Worm (Caenorhabditis elegans) whole organism, L3 larva: ENCODE data around the gene R10E8.3.
A peak's percentile ranks its signal among the peaks of the same experiment; 100 is the strongest.

Source experiments
- R02D3.7 ChIP-seq: fragments of 150-350 bp; optimal IDR thresholded peaks from 2 replicates; lab custom pipeline; 2014; ENCODE audit warnings: missing biosample characterization, missing genetic modification characterization
- ZK546.5 ChIP-seq: sonication (generic microtip); optimal IDR thresholded peaks from 2 replicates; lab custom pipeline; 2017; ENCODE audit warnings: missing biosample characterization, missing genetic modification characterization
- ceh-16 ChIP-seq: sonication (generic microtip); optimal IDR thresholded peaks from 2 replicates; lab custom pipeline; 2017; ENCODE audit warnings: missing biosample characterization, missing genetic modification characterization
- ceh-28 ChIP-seq: fragments of 150-350 bp; optimal IDR thresholded peaks from 2 replicates; lab custom pipeline; 2014; ENCODE audit warnings: missing biosample characterization, missing genetic modification reagents, missing genetic modification characterization
- egl-27 ChIP-seq: sonication (generic microtip); optimal IDR thresholded peaks from 4 replicates; lab custom pipeline; 2017; ENCODE audit warnings: missing biosample characterization, missing genetic modification reagents, missing genetic modification characterization
- egl-5 ChIP-seq: fragments of 150-350 bp; optimal IDR thresholded peaks from 2 replicates; lab custom pipeline; 2017; ENCODE audit warnings: missing biosample characterization, missing genetic modification reagents, missing genetic modification characterization, inconsistent platforms
- elt-1 ChIP-seq: fragments of 150-350 bp; optimal IDR thresholded peaks from 2 replicates; lab custom pipeline; 2014; ENCODE audit warnings: missing biosample characterization, missing genetic modification characterization
- elt-2 ChIP-seq: sonication (generic microtip); optimal IDR thresholded peaks from 2 replicates; lab custom pipeline; 2016; ENCODE audit warnings: missing genetic modification reagents, mild to moderate bottlenecking, missing genetic modification characterization, missing compliant biosample characterization
- elt-3 ChIP-seq, 3 experiments: fragments of 150-350 bp in 1 of 3; sonication (generic microtip) in 2 of 3; optimal IDR thresholded peaks; 2 replicates in 2 of 3; 4 replicates in 1 of 3; lab custom pipeline; 2014 to 2017; ENCODE audit warnings: missing biosample characterization in 3 of 3, missing genetic modification characterization in 3 of 3
- fkh-2 ChIP-seq: fragments of 150-350 bp; optimal IDR thresholded peaks from 2 replicates; lab custom pipeline; 2014; ENCODE audit warnings: missing biosample characterization, missing genetic modification reagents, missing genetic modification characterization
- fos-1 ChIP-seq: fragments of 150-350 bp; optimal IDR thresholded peaks from 2 replicates; lab custom pipeline; 2014; ENCODE audit warnings: missing biosample characterization, missing genetic modification characterization
- hmg-11 ChIP-seq: sonication (generic microtip); optimal IDR thresholded peaks from 2 replicates; lab custom pipeline; 2016; ENCODE audit warnings: missing genetic modification characterization, missing compliant biosample characterization
- jun-1 ChIP-seq: fragments of 150-350 bp; optimal IDR thresholded peaks from 2 replicates; lab custom pipeline; 2014; ENCODE audit warnings: missing biosample characterization, missing genetic modification reagents, missing genetic modification characterization
- lin-39 ChIP-seq: fragments of 150-350 bp; optimal IDR thresholded peaks from 2 replicates; lab custom pipeline; 2018; ENCODE audit warnings: missing biosample characterization, missing genetic modification reagents, missing genetic modification characterization
- lsy-12 ChIP-seq: sonication (generic microtip); optimal IDR thresholded peaks from 2 replicates; lab custom pipeline; 2016; ENCODE audit warnings: mild to moderate bottlenecking, missing genetic modification characterization, missing compliant biosample characterization
- mdl-1 ChIP-seq: fragments of 150-350 bp; optimal IDR thresholded peaks from 2 replicates; lab custom pipeline; 2014; ENCODE audit warnings: missing biosample characterization, missing genetic modification characterization
- nfya-1 ChIP-seq: sonication (generic microtip); optimal IDR thresholded peaks from 2 replicates; lab custom pipeline; 2017; ENCODE audit warnings: missing genetic modification characterization, mild to moderate bottlenecking, missing compliant biosample characterization, antibody characterized with exemption, moderate library complexity; ENCODE audit not compliant: insufficient read depth
- nhr-23 ChIP-seq: fragments of 150-350 bp; optimal IDR thresholded peaks from 2 replicates; lab custom pipeline; 2014; ENCODE audit warnings: missing biosample characterization, missing genetic modification reagents, missing genetic modification characterization
- nhr-28 ChIP-seq: fragments of 150-350 bp; optimal IDR thresholded peaks from 2 replicates; lab custom pipeline; 2014; ENCODE audit warnings: missing biosample characterization, missing genetic modification characterization
- nhr-43 ChIP-seq: sonication (generic microtip); optimal IDR thresholded peaks from 2 replicates; lab custom pipeline; 2016; ENCODE audit warnings: mild to moderate bottlenecking, missing genetic modification characterization, missing compliant biosample characterization; ENCODE audit not compliant: poor library complexity, severe bottlenecking
- nhr-67 ChIP-seq: fragments of 150-350 bp; optimal IDR thresholded peaks from 2 replicates; lab custom pipeline; 2014; ENCODE audit warnings: missing biosample characterization, missing genetic modification characterization
- nhr-76 ChIP-seq: fragments of 150-350 bp; sonication (generic microtip); optimal IDR thresholded peaks from 5 replicates; lab custom pipeline; 2014; ENCODE audit warnings: missing biosample characterization, missing genetic modification characterization
- nhr-77 ChIP-seq: fragments of 150-350 bp; optimal IDR thresholded peaks from 2 replicates; lab custom pipeline; 2014; ENCODE audit warnings: missing biosample characterization, missing genetic modification characterization
- pqm-1 ChIP-seq: fragments of 150-350 bp; optimal IDR thresholded peaks from 2 replicates; lab custom pipeline; 2017; ENCODE audit warnings: missing biosample characterization, missing genetic modification characterization, inconsistent platforms
- skn-1 ChIP-seq: fragments of 150-350 bp; optimal IDR thresholded peaks from 2 replicates; lab custom pipeline; 2014; ENCODE audit warnings: missing biosample characterization, missing genetic modification characterization
- snpc-4 ChIP-seq: fragments of 150-350 bp; optimal IDR thresholded peaks from 2 replicates; lab custom pipeline; 2014; ENCODE audit warnings: missing biosample characterization, missing genetic modification characterization
- tbx-2 ChIP-seq: sonication (generic microtip); optimal IDR thresholded peaks from 2 replicates; lab custom pipeline; 2016; ENCODE audit warnings: mild to moderate bottlenecking, missing genetic modification characterization, missing compliant biosample characterization
- unc-39 ChIP-seq: sonication (generic microtip); optimal IDR thresholded peaks from 4 replicates; lab custom pipeline; 2017; ENCODE audit warnings: missing biosample characterization, missing genetic modification characterization
- unc-62 ChIP-seq: fragments of 150-350 bp; sonication (generic microtip); optimal IDR thresholded peaks from 4 replicates; lab custom pipeline; 2014; ENCODE audit warnings: missing biosample characterization, missing genetic modification reagents, missing genetic modification characterization
- ztf-4 ChIP-seq: fragments of 150-350 bp; optimal IDR thresholded peaks from 2 replicates; lab custom pipeline; 2014; ENCODE audit warnings: missing biosample characterization, missing genetic modification characterization

Gene R10E8.3

DNA sequence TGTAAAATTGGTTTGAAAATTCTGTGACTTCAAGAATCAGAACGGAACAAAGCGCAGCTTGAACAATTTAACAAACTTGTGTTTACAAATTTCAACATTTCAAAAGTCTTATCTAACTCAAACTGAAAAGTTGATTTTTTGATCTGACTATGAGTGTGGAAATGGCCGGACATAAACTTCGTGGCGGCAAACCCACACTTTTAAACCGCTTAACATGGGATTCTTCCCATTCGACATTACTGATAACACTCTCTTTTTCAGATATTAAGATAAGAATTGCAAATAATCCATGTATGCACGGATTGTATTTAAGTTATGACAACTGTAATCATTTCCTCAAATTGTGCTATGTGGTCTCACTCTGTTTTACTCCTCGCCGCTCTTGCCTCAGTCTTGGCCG, 45.4 kb downstream of the R10E8.3 start, which contains the start of gene clec-42:
Gene clec-42 (plus strand): TSS at position 285 of the 400 bp plus-strand sequence.
- peak; percentile 79 for TF ChIP-seq elt-2
- TF ChIP-seq pqm-1 (tag; lab: Kevin White, UChicago) = peak; percentile 31
- no peak for TF ChIP-seq ztf-4 (tag; lab: Kevin White, UChicago)
- no peak for TF ChIP-seq skn-1 (tag; lab: Kevin White, UChicago)
- TF ChIP-seq jun-1 (tag; lab: Kevin White, UChicago) = peak; percentile 1
- TF ChIP-seq, all 47 proteins: peak for 3

DNA sequence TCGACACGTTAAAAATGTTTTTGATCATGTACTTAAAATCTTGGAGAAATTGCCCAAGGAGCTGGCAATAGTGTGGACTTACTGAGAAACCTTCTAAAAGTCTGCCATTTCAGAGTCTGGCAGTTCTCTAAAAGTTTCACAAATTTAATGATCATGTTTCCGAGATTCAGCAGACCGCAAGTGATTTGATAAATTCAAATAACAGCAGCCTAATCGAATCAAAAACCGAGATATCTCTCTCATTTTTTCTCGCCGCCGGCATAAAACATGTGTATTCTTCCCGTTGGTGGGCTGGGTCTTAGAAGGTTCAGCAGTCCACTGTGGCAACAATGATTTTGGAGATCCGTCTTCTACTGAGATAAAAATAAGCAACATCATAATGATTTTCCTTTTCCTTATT, 47.4 kb downstream of the R10E8.3 start, which contains the start of gene clec-246:
Gene clec-246 (plus strand): TSS at position 301 of the 400 bp plus-strand sequence.
- no peak for TF ChIP-seq nhr-67
- no peak for TF ChIP-seq ceh-28 (tag; lab: Kevin White, UChicago)
- TF ChIP-seq fos-1 (tag; lab: Kevin White, UChicago) = no peak
- no peak for TF ChIP-seq tbx-2 (tag; lab: Kevin White, UChicago)
- TF ChIP-seq fkh-2 (tag; lab: Kevin White, UChicago) = no peak
- no peak for TF ChIP-seq elt-2
- no peak for TF ChIP-seq pqm-1 (tag; lab: Kevin White, UChicago)
- TF ChIP-seq nhr-76 (tag; lab: Kevin White, UChicago) = no peak
- no peak for TF ChIP-seq nhr-28 (tag; lab: Kevin White, UChicago)
- no peak for TF ChIP-seq egl-27
- TF ChIP-seq lin-39 (tag; lab: Kevin White, UChicago) = no peak
- TF ChIP-seq ceh-16 = no peak
- TF ChIP-seq nhr-23 (tag; lab: Kevin White, UChicago) = no peak
- no peak for TF ChIP-seq mdl-1 (tag; lab: Kevin White, UChicago)
- TF ChIP-seq elt-3 (tag; optimal IDR thresholded peaks at IDR 0.05; lab: Kevin White, UChicago) = no peak
- no peak for TF ChIP-seq nfya-1 (tag; lab: Kevin White, UChicago)
- TF ChIP-seq ZK546.5 (tag; lab: Kevin White, UChicago) = no peak
- TF ChIP-seq skn-1 (tag; lab: Kevin White, UChicago) = no peak
- no peak for TF ChIP-seq hmg-11 (tag; lab: Kevin White, UChicago)

DNA sequence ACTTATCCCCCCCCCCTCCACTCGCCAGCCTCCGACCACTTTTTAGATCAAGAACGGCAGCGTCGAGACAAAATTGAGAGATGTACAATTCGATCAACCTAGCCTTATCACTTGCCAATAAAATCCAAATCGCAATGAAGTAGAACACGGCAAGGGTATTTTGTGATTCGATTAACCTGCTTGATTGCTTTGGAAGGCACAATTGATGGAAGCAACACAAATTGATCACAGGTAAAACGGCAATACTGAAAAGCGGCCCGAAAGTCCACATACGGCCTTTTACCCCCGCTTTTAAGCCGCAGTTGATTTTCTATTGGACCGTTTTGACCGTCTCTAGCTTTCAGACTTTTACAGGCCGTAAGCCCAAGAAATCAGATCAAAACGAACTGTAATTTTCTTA, 48.2 kb downstream of the R10E8.3 start, which contains the start of gene clec-245:
Gene clec-245 (minus strand): TSS at position 101 of the 400 bp plus-strand sequence.
- TF ChIP-seq snpc-4 (tag; lab: Kevin White, UChicago) = no peak
- TF ChIP-seq unc-39 (tag; lab: Kevin White, UChicago) = no peak
- no peak for TF ChIP-seq fkh-2 (tag; lab: Kevin White, UChicago)
- no peak for TF ChIP-seq tbx-2 (tag; lab: Kevin White, UChicago)
- no peak for TF ChIP-seq egl-5 (tag; lab: Kevin White, UChicago)
- no peak for TF ChIP-seq ceh-28 (tag; lab: Kevin White, UChicago)
- no peak for TF ChIP-seq elt-2

DNA sequence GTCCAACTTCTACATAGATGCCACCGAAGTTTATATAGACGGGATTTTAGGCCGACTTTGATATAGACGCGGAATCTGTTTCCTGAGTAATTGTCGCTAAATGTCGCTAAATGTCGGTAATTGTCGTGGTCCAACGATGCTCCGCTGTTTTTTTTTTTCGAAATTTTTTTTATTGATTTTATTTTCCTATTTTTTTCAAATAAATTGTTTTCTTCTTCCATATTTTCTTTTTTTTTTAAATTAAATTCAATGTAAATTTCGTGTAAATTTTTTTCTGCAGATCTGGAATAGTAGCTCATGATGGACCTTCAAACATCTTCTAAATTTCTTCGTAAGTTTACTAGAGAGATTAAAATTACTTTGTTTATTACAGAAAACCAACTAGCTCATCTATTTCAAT, 51.7 kb downstream of the R10E8.3 start, which contains the start of gene C31G12.3:
Gene C31G12.3 (plus strand): TSS at position 301 of the 400 bp plus-strand sequence.
- no peak for TF ChIP-seq egl-27
- TF ChIP-seq skn-1 (tag; lab: Kevin White, UChicago) = no peak
- TF ChIP-seq R02D3.7 = no peak
- TF ChIP-seq egl-5 (tag; lab: Kevin White, UChicago) = no peak
- no peak for TF ChIP-seq lsy-12
- no peak for TF ChIP-seq jun-1 (tag; lab: Kevin White, UChicago)
- no peak for TF ChIP-seq nhr-43 (tag; lab: Kevin White, UChicago)
- no peak for TF ChIP-seq ceh-28 (tag; lab: Kevin White, UChicago)
- TF ChIP-seq elt-1 (tag; lab: Kevin White, UChicago) = no peak
- TF ChIP-seq nhr-67 = no peak
- no peak for TF ChIP-seq ceh-16
- TF ChIP-seq ztf-4 (tag; lab: Kevin White, UChicago) = no peak
- TF ChIP-seq nhr-77 (tag; lab: Kevin White, UChicago) = no peak
- no peak for TF ChIP-seq unc-62 (GFP tag; lab: Kevin White, UChicago)
- no peak for TF ChIP-seq ZK546.5 (tag; lab: Kevin White, UChicago)
- TF ChIP-seq fos-1 (tag; lab: Kevin White, UChicago) = no peak
